Fruit fly (Drosophila melanogaster) whole organism, prepupa: ENCODE data around the gene Cals.

Source experiments
- CG8119 ChIP-seq: fragments of 200-800 bp; sonication (Bioruptor generic); IDR thresholded peaks from 3 replicates; pipeline ENCODE4 v1.3.6; 2022; ENCODE audit warnings: missing biosample characterization, missing genetic modification characterization
- dsx ChIP-seq: fragments of 200-800 bp; optimal IDR thresholded peaks from 3 replicates; lab custom pipeline; 2019; ENCODE audit warnings: missing biosample characterization, mild to moderate bottlenecking, missing genetic modification characterization, moderate library complexity; ENCODE audit not compliant: poor library complexity, severe bottlenecking

DNA sequence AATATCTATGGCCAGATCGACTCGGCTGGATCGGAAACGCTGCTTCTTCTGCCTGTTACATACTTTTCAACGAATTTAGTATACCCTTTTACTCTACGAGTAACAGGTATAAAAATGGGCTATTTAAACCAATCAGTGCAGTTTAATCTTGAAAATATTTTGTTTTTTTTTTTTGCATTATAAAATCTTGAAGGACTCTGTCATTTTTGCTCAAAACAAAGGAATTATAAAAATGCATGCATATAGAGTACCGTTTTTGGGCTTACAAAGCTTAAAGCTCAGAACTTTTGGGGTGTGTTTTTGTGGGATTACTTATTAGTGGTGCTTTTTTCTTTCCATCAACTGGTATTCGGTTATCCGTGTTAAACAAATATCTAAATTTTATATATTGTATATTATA is 3.1 kb upstream of the Cals start, which contains the start of gene CG11155:
- TF ChIP-seq dsx (GFP tag; lab: Kevin White, UChicago) (no peak), CG8119 (no peak)
